Fruit fly (Drosophila melanogaster) whole organism, embryonic: Measurements from ENCODE around the gene wb.

Experiments used
- CG11085 ChIP-seq: fragments of 200-800 bp; sonication (Bioruptor generic); IDR thresholded peaks from 2 replicates; pipeline ENCODE4 v1.3.6; 2022; ENCODE audit warnings: missing biosample characterization, missing genetic modification characterization
- CG12744 ChIP-seq: fragments of 200-800 bp; sonication (Bioruptor generic); optimal IDR thresholded peaks from 2 replicates; lab custom pipeline; 2016; ENCODE audit warnings: missing biosample characterization, missing genetic modification characterization
- CG12942 ChIP-seq: fragments of 200-800 bp; sonication (Bioruptor generic); optimal IDR thresholded peaks from 3 replicates; lab custom pipeline; 2016; ENCODE audit warnings: missing biosample characterization, missing genetic modification characterization
- CG14014 ChIP-seq: fragments of 200-800 bp; sonication (Bioruptor generic); IDR thresholded peaks from 2 replicates; pipeline ENCODE4 v1.3.6; 2022; ENCODE audit warnings: missing biosample characterization, missing genetic modification characterization
- CG15479 ChIP-seq: fragments of 200-800 bp; sonication (Bioruptor generic); optimal IDR thresholded peaks from 3 replicates; lab custom pipeline; 2019; ENCODE audit warnings: missing biosample characterization, mild to moderate bottlenecking, missing genetic modification characterization, moderate library complexity
- CG16815 ChIP-seq: fragments of 200-800 bp; sonication (Bioruptor generic); optimal IDR thresholded peaks from 3 replicates; lab custom pipeline; 2017; ENCODE audit warnings: missing biosample characterization, mild to moderate bottlenecking, missing genetic modification characterization
- CG17802 ChIP-seq: fragments of 200-800 bp; sonication (Bioruptor generic); optimal IDR thresholded peaks from 2 replicates; lab custom pipeline; 2018; ENCODE audit warnings: missing biosample characterization, mild to moderate bottlenecking, missing genetic modification characterization, moderate library complexity
- CG2199 ChIP-seq: fragments of 200-800 bp; sonication (Bioruptor generic); IDR thresholded peaks from 3 replicates; pipeline ENCODE4 v1.3.6; 2022; ENCODE audit warnings: missing biosample characterization, missing genetic modification characterization
- CG2875 ChIP-seq: fragments of 200-800 bp; sonication (Bioruptor generic); optimal IDR thresholded peaks from 2 replicates; lab custom pipeline; 2017; ENCODE audit warnings: missing biosample characterization, mild to moderate bottlenecking, missing genetic modification characterization, missing genetic modification reagents
- CG6272 ChIP-seq: fragments of 200-800 bp; sonication (Bioruptor generic); IDR thresholded peaks from 2 replicates; pipeline ENCODE4 v1.3.6; 2022; ENCODE audit warnings: missing biosample characterization, missing genetic modification characterization
- CG6683 ChIP-seq: fragments of 200-800 bp; sonication (Bioruptor generic); optimal IDR thresholded peaks from 2 replicates; lab custom pipeline; 2017; ENCODE audit warnings: missing biosample characterization, mild to moderate bottlenecking, missing genetic modification characterization, missing genetic modification reagents
- CG6765 ChIP-seq: fragments of 200-800 bp; sonication (Bioruptor generic); optimal IDR thresholded peaks from 3 replicates; lab custom pipeline; 2017; ENCODE audit warnings: missing biosample characterization, mild to moderate bottlenecking, missing genetic modification characterization
- CG7786 ChIP-seq: fragments of 200-800 bp; sonication (Bioruptor generic); optimal IDR thresholded peaks from 2 replicates; lab custom pipeline; 2016; ENCODE audit warnings: missing biosample characterization, missing genetic modification characterization
- CG8290 ChIP-seq, 3 experiments: fragments of 200-800 bp; sonication (Bioruptor generic); optimal IDR thresholded peaks; 2 replicates each; lab custom pipeline; 2016 to 2019; ENCODE audit warnings: missing biosample characterization in 3 of 3, missing genetic modification characterization in 3 of 3, mild to moderate bottlenecking in 2 of 3, moderate library complexity in 1 of 3
- CG8765 ChIP-seq: fragments of 200-800 bp; sonication (Bioruptor generic); IDR thresholded peaks from 2 replicates; pipeline ENCODE4 v1.3.6; 2022; ENCODE audit warnings: missing biosample characterization, missing genetic modification characterization
- D ChIP-seq, 2 experiments: fragments of 200-800 bp in 1 of 2; fragments of >200 bp in 1 of 2; sonication (Bioruptor generic) in 1 of 2; optimal IDR thresholded peaks; 2 replicates in 1 of 2; 3 replicates in 1 of 2; lab custom pipeline; 2017; ENCODE audit warnings: mild to moderate bottlenecking in 1 of 2, missing biosample characterization in 1 of 2, missing genetic modification characterization in 1 of 2, missing genetic modification reagents in 1 of 2
- Deaf1 ChIP-seq: fragments of 200-800 bp; optimal IDR thresholded peaks from 3 replicates; lab custom pipeline; 2019; ENCODE audit warnings: missing biosample characterization, mild to moderate bottlenecking, missing genetic modification characterization, moderate library complexity
- Dll ChIP-seq: fragments of 200-800 bp; sonication (Bioruptor generic); IDR thresholded peaks from 4 replicates; pipeline ENCODE4 v1.3.6; 2022; ENCODE audit warnings: missing biosample characterization, missing genetic modification characterization; ENCODE audit not compliant: partially characterized antibody
- Dref ChIP-seq: fragments of 200-800 bp; sonication (Bioruptor generic); IDR thresholded peaks from 2 replicates; pipeline ENCODE4 v1.3.6; 2022; ENCODE audit warnings: missing biosample characterization, missing genetic modification characterization
- Gug ChIP-seq: fragments of 200-800 bp; sonication (Bioruptor generic); IDR thresholded peaks from 4 replicates; pipeline ENCODE4 v1.3.6; 2022; ENCODE audit warnings: missing biosample characterization, missing genetic modification characterization
- H15 ChIP-seq: fragments of 200-800 bp; sonication (Bioruptor generic); IDR thresholded peaks from 3 replicates; pipeline ENCODE4 v1.3.6; 2022; ENCODE audit warnings: missing biosample characterization, missing genetic modification characterization
- Mad ChIP-seq: fragments of 200-800 bp; sonication (Bioruptor generic); optimal IDR thresholded peaks from 2 replicates; lab custom pipeline; 2016; ENCODE audit warnings: missing biosample characterization, missing genetic modification characterization
- Nf-YA ChIP-seq: fragments of 200-800 bp; sonication (Bioruptor generic); IDR thresholded peaks from 2 replicates; pipeline ENCODE4 v1.3.6; 2022; ENCODE audit warnings: missing biosample characterization, missing genetic modification characterization
- Oli ChIP-seq: fragments of 200-800 bp; sonication (Bioruptor generic); optimal IDR thresholded peaks from 2 replicates; lab custom pipeline; 2018; ENCODE audit warnings: missing biosample characterization, mild to moderate bottlenecking, missing genetic modification characterization, moderate library complexity
- Ptx1 ChIP-seq: fragments of 200-800 bp; sonication (Bioruptor generic); IDR thresholded peaks from 2 replicates; pipeline ENCODE4 v1.3.6; 2022; ENCODE audit warnings: missing biosample characterization, missing genetic modification characterization
- Rx ChIP-seq: fragments of 200-800 bp; sonication (Bioruptor generic); IDR thresholded peaks from 2 replicates; pipeline ENCODE4 v1.3.6; 2022; ENCODE audit warnings: missing biosample characterization, missing genetic modification characterization
- ato ChIP-seq: fragments of 200-800 bp; sonication (Bioruptor generic); IDR thresholded peaks from 2 replicates; pipeline ENCODE4 v1.3.6; 2022; ENCODE audit warnings: missing biosample characterization, missing genetic modification characterization; ENCODE audit not compliant: partially characterized antibody
- bbx ChIP-seq: fragments of 200-800 bp; sonication (Bioruptor generic); IDR thresholded peaks from 2 replicates; pipeline ENCODE4 v1.3.6; 2022; ENCODE audit warnings: missing biosample characterization, missing genetic modification characterization; ENCODE audit not compliant: partially characterized antibody
- crc ChIP-seq: fragments of 200-800 bp; sonication (Bioruptor generic); optimal IDR thresholded peaks from 2 replicates; lab custom pipeline; 2016; ENCODE audit warnings: missing biosample characterization, missing genetic modification characterization
- dmrt99B ChIP-seq: fragments of 200-800 bp; sonication (Bioruptor generic); optimal IDR thresholded peaks from 2 replicates; lab custom pipeline; 2018; ENCODE audit warnings: missing biosample characterization, mild to moderate bottlenecking, missing genetic modification characterization, moderate library complexity
- eyg ChIP-seq: fragments of 200-800 bp; sonication (Bioruptor generic); optimal IDR thresholded peaks from 3 replicates; lab custom pipeline; 2016; ENCODE audit warnings: missing biosample characterization, missing genetic modification characterization
- grau ChIP-seq: fragments of 200-800 bp; optimal IDR thresholded peaks from 3 replicates; lab custom pipeline; 2019; ENCODE audit warnings: missing biosample characterization, mild to moderate bottlenecking, missing genetic modification characterization, moderate library complexity
- her ChIP-seq: fragments of 200-800 bp; sonication (Bioruptor generic); optimal IDR thresholded peaks from 2 replicates; lab custom pipeline; 2016; ENCODE audit warnings: missing biosample characterization, missing genetic modification characterization
- hth ChIP-seq: fragments of >200 bp; optimal IDR thresholded peaks from 2 replicates; lab custom pipeline; 2017; ENCODE audit warnings: inconsistent platforms
- klu ChIP-seq: fragments of 200-800 bp; sonication (Bioruptor generic); IDR thresholded peaks from 2 replicates; pipeline ENCODE4 v1.3.6; 2022; ENCODE audit warnings: missing biosample characterization, missing genetic modification characterization
- kni ChIP-seq: fragments of 200-800 bp; sonication (Bioruptor generic); optimal IDR thresholded peaks from 3 replicates; lab custom pipeline; 2017; ENCODE audit warnings: mild to moderate bottlenecking, missing biosample characterization, missing genetic modification reagents, missing genetic modification characterization
- nerfin-2 ChIP-seq: fragments of 200-800 bp; sonication (Bioruptor generic); IDR thresholded peaks from 2 replicates; pipeline ENCODE4 v1.3.6; 2022; ENCODE audit warnings: missing biosample characterization, missing genetic modification characterization; ENCODE audit not compliant: partially characterized antibody
- peb ChIP-seq: fragments of 200-800 bp; sonication (Bioruptor generic); IDR thresholded peaks from 2 replicates; pipeline ENCODE4 v1.3.6; 2022; ENCODE audit warnings: missing biosample characterization, missing genetic modification characterization
- prd ChIP-seq, 3 experiments: fragments of >200 bp in 2 of 3; fragments of 200-800 bp in 1 of 3; sonication (Bioruptor generic) in 1 of 3; optimal IDR thresholded peaks in 2 of 3; IDR thresholded peaks in 1 of 3; 2 replicates in 2 of 3; 3 replicates in 1 of 3; pipeline versions ENCODE4 v1.3.6 to Lab custom; 2017 to 2022; ENCODE audit warnings: missing biosample characterization in 1 of 3, missing genetic modification characterization in 1 of 3
- ranshi ChIP-seq: fragments of 200-800 bp; sonication (Bioruptor generic); IDR thresholded peaks from 2 replicates; pipeline ENCODE4 v1.3.6; 2022; ENCODE audit warnings: missing biosample characterization, missing genetic modification characterization
- sd ChIP-seq: fragments of 200-800 bp; sonication (Bioruptor generic); optimal IDR thresholded peaks from 3 replicates; lab custom pipeline; 2018; ENCODE audit warnings: missing biosample characterization, mild to moderate bottlenecking, missing genetic modification characterization, moderate library complexity
- slou ChIP-seq: fragments of 200-800 bp; sonication (Bioruptor generic); optimal IDR thresholded peaks from 3 replicates; lab custom pipeline; 2016; ENCODE audit warnings: missing biosample characterization, missing genetic modification characterization
- tup ChIP-seq: fragments of 200-800 bp; sonication (Bioruptor generic); optimal IDR thresholded peaks from 2 replicates; lab custom pipeline; 2016; ENCODE audit warnings: missing biosample characterization, mild to moderate bottlenecking, missing genetic modification characterization, moderate library complexity
- vnd ChIP-seq: fragments of 200-800 bp; sonication (Bioruptor generic); IDR thresholded peaks from 3 replicates; pipeline ENCODE4 v1.3.6; 2022; ENCODE audit warnings: missing biosample characterization, missing genetic modification characterization; ENCODE audit not compliant: partially characterized antibody
- yki ChIP-seq: fragments of >200 bp; optimal IDR thresholded peaks from 3 replicates; lab custom pipeline; 2018
- zfh1 ChIP-seq: fragments of 200-800 bp; sonication (Bioruptor generic); IDR thresholded peaks from 3 replicates; pipeline ENCODE4 v1.3.6; 2022; ENCODE audit warnings: missing biosample characterization, missing genetic modification characterization
- zfh2 ChIP-seq: fragments of 200-800 bp; sonication (Bioruptor generic); optimal IDR thresholded peaks from 2 replicates; lab custom pipeline; 2016; ENCODE audit warnings: missing biosample characterization, missing genetic modification characterization

wb gene

dm6 chr2L:14261719-14262487 lies 924 bp upstream of the wb start (continued):
- TF ChIP-seq prd (optimal IDR thresholded peaks at IDR 0.05; lab: Kevin White, UChicago): no peak
- TF ChIP-seq prd (GFP tag; IDR thresholded peaks at IDR 0.05; lab: Robert Waterston, UW): peak; percentile 82
- no peak for TF ChIP-seq slou
- TF ChIP-seq hth (lab: Kevin White, UChicago): peak; percentile 5
- TF ChIP-seq yki (lab: Kevin White, UChicago): no peak
- no peak for TF ChIP-seq ato (GFP tag; lab: Robert Waterston, UW)
- no peak for TF ChIP-seq CG6272 (GFP tag; lab: Robert Waterston, UW)
- TF ChIP-seq CG15479 (GFP tag; lab: Kevin White, UChicago): peak; percentile 74
- no peak for TF ChIP-seq ranshi
- TF ChIP-seq, all 482 proteins: peak for 13

- TF ChIP-seq CG6765 (GFP tag; lab: Kevin White, UChicago): no peak
- TF ChIP-seq CG8765: no peak
- TF ChIP-seq Deaf1 (tag; lab: Kevin White, UChicago): no peak
- TF ChIP-seq peb (GFP tag; lab: Robert Waterston, UW): no peak
- no peak for TF ChIP-seq Ptx1 (GFP tag; lab: Robert Waterston, UW)
- no peak for TF ChIP-seq CG12744
- 0 out of 3 replicates have a peak, but pooled peaks have one; percentile 19 for TF ChIP-seq zfh1 (GFP tag; lab: Robert Waterston, UW)
- TF ChIP-seq Gug (GFP tag; lab: Robert Waterston, UW): no peak
- TF ChIP-seq crc (GFP tag; lab: Kevin White, UChicago): no peak
- TF ChIP-seq vnd: no peak
- TF ChIP-seq CG8290 (GFP tag; optimal IDR thresholded peaks at IDR 0.05; lab: Kevin White, UChicago): no peak
- no peak for TF ChIP-seq CG8290 (tag; optimal IDR thresholded peaks at IDR 0.05; lab: Kevin White, UChicago)
- TF ChIP-seq Rx (GFP tag; lab: Robert Waterston, UW): no peak
- no peak for TF ChIP-seq her
- no peak for TF ChIP-seq klu (GFP tag; lab: Robert Waterston, UW)
- TF ChIP-seq Nf-YA (GFP tag; lab: Robert Waterston, UW): no peak
- no peak for TF ChIP-seq eyg
- TF ChIP-seq Dll: no peak
- no peak for TF ChIP-seq tup
- TF ChIP-seq kni (GFP tag; lab: Kevin White, UChicago): peak; percentile 59
- no peak for TF ChIP-seq CG7786 (GFP tag; lab: Kevin White, UChicago)
- TF ChIP-seq CG17802 (tag; lab: Kevin White, UChicago): no peak
- TF ChIP-seq CG14014: no peak
- TF ChIP-seq bbx (GFP tag; lab: Robert Waterston, UW): no peak
- no peak for TF ChIP-seq CG2875 (GFP tag; lab: Kevin White, UChicago)
- TF ChIP-seq CG2199: peak; percentile 62; the same call in 2 of the 3 replicates
- no peak for TF ChIP-seq H15 (GFP tag; lab: Robert Waterston, UW)
- TF ChIP-seq grau: no peak
- TF ChIP-seq CG16815 (GFP tag; lab: Kevin White, UChicago): no peak
- no peak for TF ChIP-seq Mad (GFP tag; lab: Kevin White, UChicago)
- TF ChIP-seq D (optimal IDR thresholded peaks at IDR 0.05; lab: Kevin White, UChicago): peak; percentile 98
- TF ChIP-seq D (GFP tag; optimal IDR thresholded peaks at IDR 0.05; lab: Kevin White, UChicago): peak; percentile 26
- TF ChIP-seq CG12942 (GFP tag; lab: Kevin White, UChicago): no peak
- TF ChIP-seq zfh2: no peak
- TF ChIP-seq nerfin-2 (GFP tag; lab: Robert Waterston, UW): no peak
- TF ChIP-seq CG11085 (GFP tag; lab: Robert Waterston, UW): no peak
- no peak for TF ChIP-seq dmrt99B (tag; lab: Kevin White, UChicago)
- TF ChIP-seq sd: no peak
- TF ChIP-seq ato (GFP tag; lab: Robert Waterston, UW): no peak
- no peak for TF ChIP-seq Dref (GFP tag; lab: Robert Waterston, UW)
- TF ChIP-seq Oli (tag; lab: Kevin White, UChicago): no peak
- TF ChIP-seq CG6683 (GFP tag; lab: Kevin White, UChicago): no peak
Observed at dm6 chr2L:14264990-14265567, 2.3 kb downstream of the wb start.
